Worm (Caenorhabditis elegans): ENCODE measurements around the gene Y54G2A.52.

DNA sequence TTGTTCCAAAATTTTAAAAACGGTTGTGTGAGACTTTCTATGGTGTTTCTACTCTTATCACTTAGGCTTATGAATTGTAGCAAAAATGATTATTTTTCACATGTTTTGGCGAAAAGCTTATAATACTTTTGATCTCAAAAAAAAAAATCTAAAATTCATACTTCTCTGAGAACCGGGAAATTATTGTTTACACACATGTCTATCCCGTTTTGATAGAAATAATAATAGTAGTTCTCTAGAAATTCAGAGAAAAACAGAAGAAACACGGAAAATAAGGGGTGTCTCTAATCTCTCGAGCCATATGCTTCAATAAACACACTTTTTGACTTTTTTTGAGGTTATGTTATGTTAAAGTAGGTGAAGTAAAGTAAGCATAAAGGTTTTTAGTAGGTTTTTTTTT lies 47.9 kb downstream of the Y54G2A.52 start:
- no peak for TF ChIP-seq cog-1 (tag; optimal IDR thresholded peaks at IDR 0.05)
- no peak for TF ChIP-seq klf-2 (GFP tag; conservative IDR thresholded peaks at IDR 0.05)
- no peak for TF ChIP-seq ztf-23 (GFP tag; IDR thresholded peaks at IDR 0.05)
- TF ChIP-seq med-1 (GFP tag; optimal IDR thresholded peaks at IDR 0.05; ENCODE audit: insufficient read depth), result no peak
- no peak for TF ChIP-seq T22C8.4 (GFP tag; IDR thresholded peaks at IDR 0.05)
- no peak for TF ChIP-seq tab-1 (GFP tag; IDR thresholded peaks at IDR 0.05)
- no peak for TF ChIP-seq ztf-29 (GFP tag; IDR thresholded peaks at IDR 0.05)
- no peak for TF ChIP-seq ref-1 (GFP tag; conservative IDR thresholded peaks at IDR 0.05)
- TF ChIP-seq flt-1 (GFP tag; IDR thresholded peaks at IDR 0.05), result no peak
